Fruit fly (Drosophila melanogaster): Measurements from ENCODE around the gene CG17121.

The CG17121 gene

dm6 chr3R:23053936-23054335 lies 5.9 kb upstream of the CG17121 start, which contains the start of gene p53 (continued):
- peak; percentile 67 for TF ChIP-seq CG6854 (GFP tag; optimal IDR thresholded peaks at IDR 0.05)
- no peak for TF ChIP-seq CG32006 (GFP tag; optimal IDR thresholded peaks at IDR 0.05)
- TF ChIP-seq Sox102F (GFP tag; optimal IDR thresholded peaks at IDR 0.05), result peak; percentile 47
- no peak for TF ChIP-seq spab (GFP tag; optimal IDR thresholded peaks at IDR 0.05)
- TF ChIP-seq achi (GFP tag; optimal IDR thresholded peaks at IDR 0.05), result peak; percentile 96
- peak; percentile 45 for TF ChIP-seq CG31627 (GFP tag; optimal IDR thresholded peaks at IDR 0.05)
- TF ChIP-seq OdsH (GFP tag; optimal IDR thresholded peaks at IDR 0.05), result peak; percentile 58
- TF ChIP-seq CG1621 (tag; optimal IDR thresholded peaks at IDR 0.05), result peak; percentile 50
- no peak for TF ChIP-seq Eip93F (GFP tag; optimal IDR thresholded peaks at IDR 0.05)
- peak; percentile 27 for TF ChIP-seq CG7368 (GFP tag; optimal IDR thresholded peaks at IDR 0.05)
- peak; percentile 16 for TF ChIP-seq CG11762 (GFP tag; optimal IDR thresholded peaks at IDR 0.05; ENCODE audit: insufficient read depth)
- peak; percentile 20 for TF ChIP-seq fd59A (GFP tag; optimal IDR thresholded peaks at IDR 0.05)
- peak; percentile 66 for TF ChIP-seq Met (GFP tag; optimal IDR thresholded peaks at IDR 0.05)
- no peak for TF ChIP-seq CG10669 (GFP tag; optimal IDR thresholded peaks at IDR 0.05)
- TF ChIP-seq pdm3 (GFP tag; optimal IDR thresholded peaks at IDR 0.05), result no peak

- no peak for TF ChIP-seq CG3032 (tag; optimal IDR thresholded peaks at IDR 0.05)
- TF ChIP-seq net (GFP tag; optimal IDR thresholded peaks at IDR 0.05), result no peak
- TF ChIP-seq salr (GFP tag; optimal IDR thresholded peaks at IDR 0.05), result no peak
- no peak for TF ChIP-seq fkh (GFP tag; optimal IDR thresholded peaks at IDR 0.05)
Observed at dm6 chr3R:23053135-23053730, 5.2 kb upstream of the CG17121 start.

dm6 chr3R:23051639-23052125 lies 3.7 kb upstream of the CG17121 start, which contains the start of gene Gr94a:
Gr94a (plus strand) TSS chr3R:23051689.
- no peak for TF ChIP-seq cyc (GFP tag; optimal IDR thresholded peaks at IDR 0.05)
- TF ChIP-seq fkh (GFP tag; optimal IDR thresholded peaks at IDR 0.05), result no peak
- TF ChIP-seq Hr38 (GFP tag; optimal IDR thresholded peaks at IDR 0.05), result no peak
- no peak for TF ChIP-seq CG3032 (tag; optimal IDR thresholded peaks at IDR 0.05)
- no peak for TF ChIP-seq CG8119 (GFP tag; IDR thresholded peaks at IDR 0.05)
- TF ChIP-seq CG10631 (GFP tag; optimal IDR thresholded peaks at IDR 0.05), result no peak
- TF ChIP-seq lz (GFP tag; optimal IDR thresholded peaks at IDR 0.05), result no peak
- TF ChIP-seq CG4318 (GFP tag; optimal IDR thresholded peaks at IDR 0.05), result no peak
- no peak for TF ChIP-seq CG31627 (GFP tag; optimal IDR thresholded peaks at IDR 0.05)
- no peak for TF ChIP-seq acj6 (GFP tag; optimal IDR thresholded peaks at IDR 0.05)
- no peak for TF ChIP-seq vri (GFP tag; optimal IDR thresholded peaks at IDR 0.05)
- TF ChIP-seq Sox15 (GFP tag; optimal IDR thresholded peaks at IDR 0.05), result no peak
- TF ChIP-seq fd59A (GFP tag; optimal IDR thresholded peaks at IDR 0.05), result no peak
- no peak for TF ChIP-seq CG16779 (tag; optimal IDR thresholded peaks at IDR 0.05)
- no peak for TF ChIP-seq Sox102F (GFP tag; optimal IDR thresholded peaks at IDR 0.05)
- TF ChIP-seq Blimp-1 (GFP tag; optimal IDR thresholded peaks at IDR 0.05), result no peak
- TF ChIP-seq CG8319 (GFP tag; optimal IDR thresholded peaks at IDR 0.05), result no peak
- no peak for TF ChIP-seq Ets21C (GFP tag; optimal IDR thresholded peaks at IDR 0.05)
- no peak for TF ChIP-seq Hr4 (GFP tag; optimal IDR thresholded peaks at IDR 0.05)
- TF ChIP-seq Gug (GFP tag; IDR thresholded peaks at IDR 0.05), result no peak

- TF ChIP-seq CG10669 (GFP tag; optimal IDR thresholded peaks at IDR 0.05) (peak; percentile 79), CG6276 (GFP tag; optimal IDR thresholded peaks at IDR 0.05) (peak; percentile 85), CG16779 (tag; optimal IDR thresholded peaks at IDR 0.05) (peak; percentile 36), CG15336 (GFP tag; IDR thresholded peaks at IDR 0.05) (peak; percentile 91), spab (GFP tag; optimal IDR thresholded peaks at IDR 0.05) (peak; percentile 78), CG11762 (GFP tag; optimal IDR thresholded peaks at IDR 0.05; ENCODE audit: insufficient read depth) (peak; percentile 79), Hr39 (GFP tag; optimal IDR thresholded peaks at IDR 0.05) (peak; percentile 79), CG9139 (GFP tag; optimal IDR thresholded peaks at IDR 0.05) (peak; percentile 64), fd85E (GFP tag; optimal IDR thresholded peaks at IDR 0.05) (no peak), CG3032 (tag; optimal IDR thresholded peaks at IDR 0.05) (peak; percentile 87), CG10631 (GFP tag; optimal IDR thresholded peaks at IDR 0.05) (peak; percentile 87), vri (GFP tag; optimal IDR thresholded peaks at IDR 0.05) (peak; percentile 63), esn (GFP tag; optimal IDR thresholded peaks at IDR 0.05) (peak; percentile 94), Eip93F (GFP tag; optimal IDR thresholded peaks at IDR 0.05) (peak; percentile 0), ss (GFP tag; optimal IDR thresholded peaks at IDR 0.05) (peak; percentile 62 to 71), Sox15 (GFP tag; optimal IDR thresholded peaks at IDR 0.05) (peak; percentile 74), dac (GFP tag; optimal IDR thresholded peaks at IDR 0.05) (peak; percentile 72), svp (GFP tag) (peak; percentile 96), Blimp-1 (GFP tag; optimal IDR thresholded peaks at IDR 0.05) (peak; percentile 72), Hr38 (GFP tag; optimal IDR thresholded peaks at IDR 0.05) (no peak), Ets96B (tag; optimal IDR thresholded peaks at IDR 0.05) (peak; percentile 83)
Observed at dm6 chr3R:23048690-23049118, 690 bp upstream of the CG17121 start.

All from whole organism, prepupa.